Fruit fly (Drosophila melanogaster) Kc167 (cell line): Measurements from ENCODE around the gene CG4702.

Experiments used
- Myc ChIP-seq: fragments of >200 bp; optimal IDR thresholded peaks from 2 replicates; lab custom pipeline; 2017; ENCODE audit warnings: missing external identifiers
- Sin3A ChIP-seq: fragments of >200 bp; optimal IDR thresholded peaks from 2 replicates; lab custom pipeline; 2018; ENCODE audit warnings: missing external identifiers
- h ChIP-seq: fragments of >200 bp; optimal IDR thresholded peaks from 3 replicates; lab custom pipeline; 2018; ENCODE audit warnings: missing external identifiers
- insv ChIP-seq: fragments of >200 bp; optimal IDR thresholded peaks from 3 replicates; lab custom pipeline; 2018; ENCODE audit warnings: missing external identifiers
- psq ChIP-seq: fragments of >200 bp; optimal IDR thresholded peaks from 2 replicates; lab custom pipeline; 2017; ENCODE audit warnings: missing external identifiers
- ttk ChIP-seq: sonication (Bioruptor generic); optimal IDR thresholded peaks from 2 replicates; lab custom pipeline; 2017; ENCODE audit warnings: missing external identifiers

Gene CG4702

dm6 chr3R:12128151-12128970 lies at the start of gene CG4702:
CG4702 (minus strand) TSS chr3R:12128201.
- TF ChIP-seq ttk (lab: Kevin White, UChicago): no peak
- TF ChIP-seq insv (lab: Kevin White, UChicago): no peak
- TF ChIP-seq Myc (lab: Kevin White, UChicago): no peak
- TF ChIP-seq h: no peak
- TF ChIP-seq Sin3A (lab: Kevin White, UChicago): no peak
- TF ChIP-seq psq: no peak

- no peak for TF ChIP-seq psq
- no peak for TF ChIP-seq h
- no peak for TF ChIP-seq Sin3A (lab: Kevin White, UChicago)
- no peak for TF ChIP-seq insv (lab: Kevin White, UChicago)
- TF ChIP-seq Myc (lab: Kevin White, UChicago): no peak
- TF ChIP-seq ttk (lab: Kevin White, UChicago): no peak
Observed at dm6 chr3R:12168348-12168747, 40.3 kb upstream of the CG4702 start.

dm6 chr3R:12166086-12166485 lies 38.1 kb upstream of the CG4702 start, which contains the start of gene Cpn:
Cpn (minus strand) TSS chr3R:12166186.
- TF ChIP-seq Sin3A (lab: Kevin White, UChicago) (no peak), insv (lab: Kevin White, UChicago) (no peak), h (no peak), ttk (lab: Kevin White, UChicago) (no peak), Myc (lab: Kevin White, UChicago) (no peak), psq (no peak)

- TF ChIP-seq insv (lab: Kevin White, UChicago): no peak
- no peak for TF ChIP-seq h
- TF ChIP-seq ttk (lab: Kevin White, UChicago): no peak
- TF ChIP-seq Myc (lab: Kevin White, UChicago): no peak
- TF ChIP-seq Sin3A (lab: Kevin White, UChicago): no peak
- TF ChIP-seq psq: no peak
Observed at dm6 chr3R:12158495-12158894, 30.5 kb upstream of the CG4702 start, which contains the start of gene dpr15. dpr15 (minus strand) TSS chr3R:12158595.

- TF ChIP-seq Sin3A (lab: Kevin White, UChicago) (no peak), insv (lab: Kevin White, UChicago) (no peak), Myc (lab: Kevin White, UChicago) (no peak), ttk (lab: Kevin White, UChicago) (no peak), psq (no peak), h (no peak)
Observed at dm6 chr3R:12125431-12126027, 2.5 kb downstream of the CG4702 start.

DNA sequence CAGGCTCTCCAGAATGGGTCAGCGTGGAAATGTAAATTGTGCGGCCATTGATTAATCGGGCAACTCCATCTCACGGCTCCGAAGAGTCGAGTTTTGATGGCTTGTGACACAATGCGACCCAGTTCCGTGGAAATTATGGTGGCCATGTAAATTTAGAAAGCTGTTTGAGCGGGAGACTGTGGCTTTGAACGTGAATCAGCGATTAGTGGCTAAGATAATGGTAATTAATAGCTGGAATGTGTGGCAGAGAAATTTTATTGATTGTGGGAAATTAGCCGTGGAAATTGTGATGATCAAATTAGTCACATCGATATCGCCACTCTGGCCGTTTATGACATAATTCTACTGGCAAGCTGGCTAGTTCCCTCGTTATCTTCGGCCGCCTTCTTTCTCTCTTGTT lies 3.2 kb downstream of the CG4702 start:
- TF ChIP-seq psq (no peak), insv (lab: Kevin White, UChicago) (no peak), ttk (lab: Kevin White, UChicago) (no peak), Myc (lab: Kevin White, UChicago) (no peak), h (no peak), Sin3A (lab: Kevin White, UChicago) (no peak)

- TF ChIP-seq Sin3A (lab: Kevin White, UChicago): no peak
- no peak for TF ChIP-seq ttk (lab: Kevin White, UChicago)
- TF ChIP-seq insv (lab: Kevin White, UChicago): no peak
- TF ChIP-seq h: no peak
- no peak for TF ChIP-seq Myc (lab: Kevin White, UChicago)
- TF ChIP-seq psq: no peak
Observed at dm6 chr3R:12121161-12121560, 6.8 kb downstream of the CG4702 start.

DNA sequence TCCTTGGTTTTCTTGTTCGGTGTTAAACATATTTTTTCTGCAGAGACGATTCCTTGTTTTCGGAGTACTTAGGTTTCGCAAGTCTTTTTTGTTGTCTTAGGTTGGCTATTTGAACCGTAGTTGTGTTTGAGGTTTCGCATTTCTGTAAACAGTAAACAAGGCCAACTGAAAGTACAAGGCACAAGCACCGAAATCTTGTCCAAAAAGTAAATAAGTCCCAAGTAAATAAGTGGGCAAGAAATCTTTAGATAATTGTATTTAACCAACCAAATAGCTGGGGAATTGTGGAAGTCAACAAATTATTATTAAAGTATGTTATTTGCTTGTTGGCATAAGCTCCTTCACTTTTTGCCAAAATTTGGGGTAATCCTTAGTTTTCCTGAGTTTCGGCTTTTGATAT lies 14.3 kb downstream of the CG4702 start:
- TF ChIP-seq insv (lab: Kevin White, UChicago) (no peak), Myc (lab: Kevin White, UChicago) (no peak), ttk (lab: Kevin White, UChicago) (no peak), h (no peak), psq (no peak), Sin3A (lab: Kevin White, UChicago) (no peak)

dm6 chr3R:12094588-12094987 lies 33.4 kb downstream of the CG4702 start, which contains the start of gene dpr17:
dpr17 (plus strand) TSS chr3R:12094876.
- no peak for TF ChIP-seq ttk (lab: Kevin White, UChicago)
- no peak for TF ChIP-seq psq
- TF ChIP-seq insv (lab: Kevin White, UChicago): no peak
- TF ChIP-seq h: no peak
- no peak for TF ChIP-seq Sin3A (lab: Kevin White, UChicago)
- TF ChIP-seq Myc (lab: Kevin White, UChicago): no peak

dm6 chr3R:12090549-12090948 lies 37.5 kb downstream of the CG4702 start, which contains the start of gene ATP8B:
ATP8B (minus strand) TSS chr3R:12090612.
- no peak for TF ChIP-seq insv (lab: Kevin White, UChicago)
- TF ChIP-seq Sin3A (lab: Kevin White, UChicago): no peak
- TF ChIP-seq Myc (lab: Kevin White, UChicago): no peak
- no peak for TF ChIP-seq h
- no peak for TF ChIP-seq psq
- TF ChIP-seq ttk (lab: Kevin White, UChicago): no peak

DNA sequence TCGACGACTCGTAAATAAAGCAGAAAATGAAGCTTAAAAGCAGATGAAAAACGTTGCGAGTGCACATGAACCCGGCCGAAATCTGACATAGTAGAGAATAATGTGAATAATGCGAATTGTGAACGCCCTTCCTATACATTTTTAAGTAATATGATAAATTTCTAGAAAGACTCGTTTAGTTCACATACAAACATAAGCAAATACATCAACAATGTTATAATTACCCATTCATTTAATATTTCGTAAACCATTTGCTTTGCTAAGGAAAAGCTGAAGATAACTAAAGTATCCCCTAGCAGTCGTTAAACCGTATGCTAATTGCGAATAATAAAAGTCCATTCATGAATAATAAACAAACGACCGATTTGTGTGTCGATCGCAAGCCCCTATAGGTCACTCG lies 44.5 kb downstream of the CG4702 start:
- no peak for TF ChIP-seq Sin3A (lab: Kevin White, UChicago)

DNA sequence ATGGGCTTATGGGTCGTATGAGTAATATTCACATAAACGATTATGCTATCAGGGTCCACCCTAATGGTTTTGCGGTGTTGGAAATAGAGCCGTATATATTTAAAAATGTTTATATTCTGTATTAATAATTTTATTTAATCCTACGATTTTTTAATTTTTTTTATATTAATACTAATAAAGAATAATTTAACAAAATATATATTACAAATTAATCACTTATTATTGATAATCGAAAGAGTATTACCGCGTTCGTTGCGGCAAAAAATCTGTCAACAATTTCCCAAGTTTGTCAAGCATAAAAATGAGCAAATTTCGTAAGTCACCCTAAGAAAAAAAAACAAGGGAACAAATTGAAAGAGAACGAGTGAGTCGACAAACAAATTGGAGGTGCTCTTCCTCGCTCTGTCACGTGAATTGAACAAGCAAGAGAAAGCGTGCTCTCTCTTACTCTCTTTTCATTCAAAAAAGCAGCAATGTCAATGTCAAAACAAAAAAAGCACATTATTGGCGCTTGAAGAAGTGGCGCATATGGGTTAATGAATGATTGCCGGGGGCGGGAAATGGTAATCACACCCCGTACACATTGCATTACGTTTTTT lies 47.5 kb downstream of the CG4702 start:
- TF ChIP-seq insv (lab: Kevin White, UChicago) (no peak), Sin3A (lab: Kevin White, UChicago) (no peak), Myc (lab: Kevin White, UChicago) (no peak), h (no peak), ttk (lab: Kevin White, UChicago) (no peak), psq (no peak)
